Fruit fly (Drosophila melanogaster) whole organism, embryonic: Measurements from ENCODE around the gene CG16727.

Experiments used
- B-H2 ChIP-seq: fragments of 200-800 bp; sonication (Bioruptor generic); optimal IDR thresholded peaks from 2 replicates; lab custom pipeline; 2018; ENCODE audit warnings: missing biosample characterization, mild to moderate bottlenecking, missing genetic modification characterization
- CG10147 ChIP-seq: fragments of 200-800 bp; sonication (Bioruptor generic); optimal IDR thresholded peaks from 2 replicates; lab custom pipeline; 2019; ENCODE audit warnings: missing biosample characterization, mild to moderate bottlenecking, missing genetic modification characterization, moderate library complexity
- CG10321 ChIP-seq: fragments of 200-800 bp; sonication (Bioruptor generic); IDR thresholded peaks from 2 replicates; pipeline ENCODE4 v1.3.6; 2022; ENCODE audit warnings: missing biosample characterization, missing genetic modification characterization
- CG10959 ChIP-seq: fragments of 200-800 bp; sonication (Bioruptor generic); IDR thresholded peaks from 2 replicates; pipeline ENCODE4 v1.3.6; 2022; ENCODE audit warnings: missing biosample characterization, missing genetic modification characterization
- CG11696 ChIP-seq: fragments of 200-800 bp; sonication (Bioruptor generic); IDR thresholded peaks from 2 replicates; pipeline ENCODE4 v1.3.6; 2022; ENCODE audit warnings: missing biosample characterization, missing genetic modification characterization
- CG12659 ChIP-seq: fragments of 200-800 bp; sonication (Bioruptor generic); optimal IDR thresholded peaks from 3 replicates; lab custom pipeline; 2017; ENCODE audit warnings: mild to moderate bottlenecking, missing biosample characterization, missing genetic modification reagents, missing genetic modification characterization
- CG13775 ChIP-seq: fragments of 200-800 bp; sonication (Bioruptor generic); optimal IDR thresholded peaks from 3 replicates; lab custom pipeline; 2017; ENCODE audit warnings: missing biosample characterization, mild to moderate bottlenecking, missing genetic modification characterization
- CG15269 ChIP-seq: fragments of 200-800 bp; sonication (Bioruptor generic); optimal IDR thresholded peaks from 2 replicates; lab custom pipeline; 2018; ENCODE audit warnings: missing biosample characterization, mild to moderate bottlenecking, missing genetic modification characterization, moderate library complexity
- CG17912 ChIP-seq: fragments of 200-800 bp; sonication (Bioruptor generic); optimal IDR thresholded peaks from 2 replicates; lab custom pipeline; 2018; ENCODE audit warnings: missing biosample characterization, mild to moderate bottlenecking, missing genetic modification characterization
- CG1792 ChIP-seq: fragments of 200-800 bp; sonication (Bioruptor generic); optimal IDR thresholded peaks from 2 replicates; lab custom pipeline; 2016; ENCODE audit warnings: missing biosample characterization, missing genetic modification characterization
- CG3163 ChIP-seq: fragments of 200-800 bp; sonication (Bioruptor generic); optimal IDR thresholded peaks from 3 replicates; lab custom pipeline; 2016; ENCODE audit warnings: missing biosample characterization, missing genetic modification characterization
- CG32532 ChIP-seq: fragments of 200-800 bp; sonication (Bioruptor generic); IDR thresholded peaks from 2 replicates; pipeline ENCODE4 v1.3.6; 2022; ENCODE audit warnings: missing biosample characterization, missing genetic modification characterization
- CG32767 ChIP-seq: fragments of 200-800 bp; sonication (Bioruptor generic); IDR thresholded peaks from 2 replicates; pipeline ENCODE4 v1.3.6; 2022; ENCODE audit warnings: missing biosample characterization, missing genetic modification characterization
- CG4424 ChIP-seq: fragments of 200-800 bp; sonication (Bioruptor generic); optimal IDR thresholded peaks from 3 replicates; lab custom pipeline; 2016; ENCODE audit warnings: missing biosample characterization, missing genetic modification characterization
- CG4707 ChIP-seq: fragments of 200-800 bp; sonication (Bioruptor generic); optimal IDR thresholded peaks from 2 replicates; lab custom pipeline; 2018; ENCODE audit warnings: missing biosample characterization, mild to moderate bottlenecking, missing genetic modification characterization, moderate library complexity
- CG6254 ChIP-seq: fragments of 200-800 bp; sonication (Bioruptor generic); optimal IDR thresholded peaks from 3 replicates; lab custom pipeline; 2017; ENCODE audit warnings: mild to moderate bottlenecking, missing biosample characterization, missing genetic modification reagents, missing genetic modification characterization
- CG7271 ChIP-seq: fragments of 200-800 bp; sonication (Bioruptor generic); optimal IDR thresholded peaks from 2 replicates; lab custom pipeline; 2018; ENCODE audit warnings: missing biosample characterization, mild to moderate bottlenecking, missing genetic modification characterization, moderate library complexity
- CG8944 ChIP-seq: fragments of 200-800 bp; sonication (Bioruptor generic); optimal IDR thresholded peaks from 3 replicates; lab custom pipeline; 2016; ENCODE audit warnings: missing biosample characterization, missing genetic modification characterization
- CG9215 ChIP-seq: fragments of 200-800 bp; sonication (Bioruptor generic); IDR thresholded peaks from 2 replicates; pipeline ENCODE4 v1.3.6; 2022; ENCODE audit warnings: missing biosample characterization, missing genetic modification characterization
- CG9797 ChIP-seq: fragments of 200-800 bp; sonication (Bioruptor generic); optimal IDR thresholded peaks from 3 replicates; lab custom pipeline; 2018; ENCODE audit warnings: missing biosample characterization, mild to moderate bottlenecking, missing genetic modification characterization
- CG9876 ChIP-seq: fragments of 200-800 bp; sonication (Bioruptor generic); optimal IDR thresholded peaks from 2 replicates; lab custom pipeline; 2016; ENCODE audit warnings: missing biosample characterization, missing genetic modification characterization
- Dad ChIP-seq: fragments of 200-800 bp; sonication (Bioruptor generic); optimal IDR thresholded peaks from 3 replicates; lab custom pipeline; 2016; ENCODE audit warnings: missing biosample characterization, missing genetic modification characterization
- Dip3 ChIP-seq: fragments of 200-800 bp; sonication (Bioruptor generic); optimal IDR thresholded peaks from 3 replicates; lab custom pipeline; 2016; ENCODE audit warnings: missing biosample characterization, missing genetic modification characterization
- Doc3 ChIP-seq: fragments of 200-800 bp; sonication (Bioruptor generic); IDR thresholded peaks from 3 replicates; pipeline ENCODE4 v1.3.6; 2022; ENCODE audit warnings: missing biosample characterization, missing genetic modification characterization; ENCODE audit not compliant: partially characterized antibody
- Gsc ChIP-seq: fragments of 200-800 bp; sonication (Bioruptor generic); IDR thresholded peaks from 2 replicates; pipeline ENCODE4 v1.3.6; 2022; ENCODE audit warnings: missing biosample characterization, missing genetic modification characterization
- HHEX ChIP-seq: fragments of 200-800 bp; sonication (Bioruptor generic); optimal IDR thresholded peaks from 3 replicates; lab custom pipeline; 2017; ENCODE audit warnings: missing biosample characterization, mild to moderate bottlenecking, missing genetic modification characterization, missing genetic modification reagents
- Hey ChIP-seq: fragments of 200-800 bp; sonication (Bioruptor generic); optimal IDR thresholded peaks from 3 replicates; lab custom pipeline; 2018; ENCODE audit warnings: missing biosample characterization, mild to moderate bottlenecking, missing genetic modification characterization
- HmgD ChIP-seq: fragments of 200-800 bp; sonication (Bioruptor generic); optimal IDR thresholded peaks from 3 replicates; lab custom pipeline; 2016; ENCODE audit warnings: missing biosample characterization, missing genetic modification characterization
- Nf-YC ChIP-seq: fragments of 200-800 bp; optimal IDR thresholded peaks from 3 replicates; lab custom pipeline; 2019; ENCODE audit warnings: missing biosample characterization, mild to moderate bottlenecking, missing genetic modification characterization, moderate library complexity
- Ravus ChIP-seq: fragments of 200-800 bp; sonication (Bioruptor generic); IDR thresholded peaks from 2 replicates; pipeline ENCODE4 v1.3.6; 2022; ENCODE audit warnings: missing biosample characterization, missing genetic modification characterization
- Scr ChIP-seq: fragments of 200-800 bp; sonication (Bioruptor generic); IDR thresholded peaks from 2 replicates; pipeline ENCODE4 v1.3.6; 2022; ENCODE audit warnings: missing biosample characterization, missing genetic modification characterization; ENCODE audit not compliant: partially characterized antibody
- Usf ChIP-seq: fragments of 200-800 bp; sonication (Bioruptor generic); optimal IDR thresholded peaks from 2 replicates; lab custom pipeline; 2017; ENCODE audit warnings: missing genotype, missing biosample characterization, missing genetic modification characterization
- Vsx1 ChIP-seq: fragments of 200-800 bp; sonication (Bioruptor generic); optimal IDR thresholded peaks from 2 replicates; lab custom pipeline; 2017; ENCODE audit warnings: missing biosample characterization, mild to moderate bottlenecking, missing genetic modification characterization, missing genetic modification reagents
- bsh ChIP-seq, 2 experiments: fragments of 200-800 bp; sonication (Bioruptor generic); optimal IDR thresholded peaks; 2 replicates each; lab custom pipeline; 2017 to 2018; ENCODE audit warnings: mild to moderate bottlenecking in 2 of 2, missing biosample characterization in 2 of 2, missing genetic modification characterization in 2 of 2, moderate library complexity in 1 of 2
- crc ChIP-seq: fragments of 200-800 bp; sonication (Bioruptor generic); optimal IDR thresholded peaks from 2 replicates; lab custom pipeline; 2016; ENCODE audit warnings: missing biosample characterization, missing genetic modification characterization
- croc ChIP-seq: fragments of 200-800 bp; sonication (Bioruptor generic); conservative IDR thresholded peaks from 3 replicates; pipeline ENCODE4 v1.3.6; 2022; ENCODE audit warnings: missing biosample characterization, missing genetic modification characterization
- dati ChIP-seq: fragments of 200-800 bp; sonication (Bioruptor generic); IDR thresholded peaks from 2 replicates; pipeline ENCODE4 v1.3.6; 2022; ENCODE audit warnings: missing biosample characterization, missing genetic modification characterization
- dmrt99B ChIP-seq: fragments of 200-800 bp; sonication (Bioruptor generic); optimal IDR thresholded peaks from 2 replicates; lab custom pipeline; 2018; ENCODE audit warnings: missing biosample characterization, mild to moderate bottlenecking, missing genetic modification characterization, moderate library complexity
- gsb ChIP-seq: fragments of 200-800 bp; sonication (Bioruptor generic); IDR thresholded peaks from 2 replicates; pipeline ENCODE4 v1.3.6; 2022; ENCODE audit warnings: missing biosample characterization, missing genetic modification characterization
- hth ChIP-seq: fragments of >200 bp; optimal IDR thresholded peaks from 2 replicates; lab custom pipeline; 2017; ENCODE audit warnings: inconsistent platforms
- mld ChIP-seq: fragments of 200-800 bp; sonication (Bioruptor generic); IDR thresholded peaks from 3 replicates; pipeline ENCODE4 v1.3.6; 2022; ENCODE audit warnings: missing biosample characterization, missing genetic modification characterization; ENCODE audit not compliant: partially characterized antibody
- oc ChIP-seq: fragments of 200-800 bp; sonication (Bioruptor generic); optimal IDR thresholded peaks from 2 replicates; lab custom pipeline; 2018; ENCODE audit warnings: missing biosample characterization, mild to moderate bottlenecking, missing genetic modification characterization, moderate library complexity
- repo ChIP-seq: fragments of 200-800 bp; sonication (Bioruptor generic); optimal IDR thresholded peaks from 2 replicates; lab custom pipeline; 2016; ENCODE audit warnings: missing biosample characterization, missing genetic modification characterization
- shn ChIP-seq: fragments of 200-800 bp; sonication (Bioruptor generic); optimal IDR thresholded peaks from 3 replicates; lab custom pipeline; 2016; ENCODE audit warnings: missing biosample characterization, missing genetic modification characterization
- sima ChIP-seq: fragments of 200-800 bp; sonication (Bioruptor generic); optimal IDR thresholded peaks from 2 replicates; lab custom pipeline; 2016; ENCODE audit warnings: missing biosample characterization, missing genetic modification characterization
- sob ChIP-seq: fragments of 200-800 bp; sonication (Bioruptor generic); IDR thresholded peaks from 2 replicates; pipeline ENCODE4 v1.3.6; 2022; ENCODE audit warnings: missing biosample characterization, missing genetic modification characterization
- tna ChIP-seq: fragments of 200-800 bp; sonication (Bioruptor generic); IDR thresholded peaks from 2 replicates; pipeline ENCODE4 v1.3.6; 2022; ENCODE audit warnings: missing biosample characterization, missing genetic modification characterization; ENCODE audit not compliant: partially characterized antibody
- toy ChIP-seq: fragments of 200-800 bp; sonication (Bioruptor generic); IDR thresholded peaks from 2 replicates; pipeline ENCODE4 v1.3.6; 2022; ENCODE audit warnings: missing biosample characterization, missing genetic modification characterization
- trem ChIP-seq: fragments of 200-800 bp; optimal IDR thresholded peaks from 3 replicates; lab custom pipeline; 2019; ENCODE audit warnings: missing biosample characterization, mild to moderate bottlenecking, missing genetic modification characterization, moderate library complexity
- trh ChIP-seq: fragments of 200-800 bp; sonication (Bioruptor generic); optimal IDR thresholded peaks from 2 replicates; lab custom pipeline; 2016; ENCODE audit warnings: missing biosample characterization, missing genetic modification characterization
- z ChIP-seq: fragments of 200-800 bp; sonication (Bioruptor generic); IDR thresholded peaks from 3 replicates; pipeline ENCODE4 v1.3.6; 2022; ENCODE audit warnings: missing biosample characterization, missing genetic modification characterization

The CG16727 gene

DNA sequence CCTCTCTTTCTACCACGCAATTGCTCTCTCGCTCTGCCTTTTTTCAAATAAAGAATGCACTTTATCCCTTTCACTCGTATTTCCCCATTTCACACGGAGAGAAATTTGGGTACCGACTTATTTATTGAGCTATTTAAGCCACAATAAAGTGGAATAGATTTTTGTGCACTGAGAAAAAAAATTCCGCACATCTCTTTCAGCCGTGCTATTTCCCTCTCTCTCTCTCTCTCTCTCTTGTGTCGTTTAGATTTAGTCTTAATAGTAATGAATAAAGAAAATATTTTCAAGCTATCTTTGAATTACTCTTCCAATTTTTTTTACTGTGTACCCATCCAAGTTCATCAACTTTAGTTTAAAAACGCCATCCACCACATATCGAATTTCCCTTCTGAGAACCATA, 10.4 kb downstream of the CG16727 start (continued):
- TF ChIP-seq Doc3, result no peak
- no peak for TF ChIP-seq CG10959 (GFP tag; lab: Robert Waterston, UW)
- no peak for TF ChIP-seq CG7271
- peak; percentile 37; the same call in 1 of the 2 replicates for TF ChIP-seq CG10321
- no peak for TF ChIP-seq tna (GFP tag; lab: Robert Waterston, UW)
- TF ChIP-seq toy, result no peak
- peak; percentile 19 for TF ChIP-seq trh (GFP tag; lab: Kevin White, UChicago)
- TF ChIP-seq crc, result peak; percentile 13
- TF ChIP-seq Ravus, result no peak; the same call in 1 of the 2 replicates
- TF ChIP-seq CG1792 (GFP tag; lab: Kevin White, UChicago), result peak; percentile 27
- TF ChIP-seq oc, result peak; percentile 48
- TF ChIP-seq repo (GFP tag; lab: Kevin White, UChicago), result peak; percentile 59
- peak; percentile 11 for TF ChIP-seq trem (tag; lab: Kevin White, UChicago)
- TF ChIP-seq Dad, result peak; percentile 17
- TF ChIP-seq CG15269 (tag; lab: Kevin White, UChicago), result peak; percentile 55
- TF ChIP-seq Scr, result no peak
- TF ChIP-seq Hey (tag; lab: Kevin White, UChicago), result no peak
- peak; percentile 15 for TF ChIP-seq CG9876 (GFP tag; lab: Kevin White, UChicago)
- TF ChIP-seq CG6254 (GFP tag; lab: Kevin White, UChicago), result peak; percentile 27
- TF ChIP-seq CG17912 (GFP tag; lab: Kevin White, UChicago), result no peak
- no peak for TF ChIP-seq CG9797 (GFP tag; lab: Kevin White, UChicago)
- peak; percentile 10 for TF ChIP-seq shn (GFP tag; lab: Kevin White, UChicago)
- TF ChIP-seq B-H2 (GFP tag; lab: Kevin White, UChicago), result no peak
- peak; percentile 45 for TF ChIP-seq sob
- peak; percentile 77 for TF ChIP-seq CG32532 (GFP tag; lab: Robert Waterston, UW)
- TF ChIP-seq CG13775 (GFP tag; lab: Kevin White, UChicago), result no peak
- 0 out of 2 replicates have a peak, but pooled peaks have one; percentile 20 for TF ChIP-seq gsb (GFP tag; lab: Robert Waterston, UW)
- TF ChIP-seq sima, result no peak
- TF ChIP-seq CG9215 (GFP tag; lab: Robert Waterston, UW), result no peak; the same call in 1 of the 2 replicates
- TF ChIP-seq z (GFP tag; lab: Robert Waterston, UW), result no peak
- TF ChIP-seq CG11696, result 0 out of 2 replicates have a peak, but pooled peaks have one; percentile 49
- TF ChIP-seq CG4424, result peak; percentile 69
- TF ChIP-seq hth (lab: Kevin White, UChicago), result no peak
- TF ChIP-seq Usf (GFP tag; lab: Kevin White, UChicago), result no peak
- no peak for TF ChIP-seq CG4707 (GFP tag; lab: Kevin White, UChicago)
- no peak for TF ChIP-seq mld (GFP tag; lab: Robert Waterston, UW)
- peak; percentile 56 for TF ChIP-seq CG8944 (GFP tag; lab: Kevin White, UChicago)
- TF ChIP-seq HHEX (GFP tag; lab: Kevin White, UChicago), result peak; percentile 65
- no peak for TF ChIP-seq CG10147 (GFP tag; lab: Kevin White, UChicago)
- TF ChIP-seq croc, result peak; percentile 45; the same call in 2 of the 3 replicates
- TF ChIP-seq Gsc (GFP tag; lab: Robert Waterston, UW), result no peak
- TF ChIP-seq dati (GFP tag; lab: Robert Waterston, UW), result no peak
- no peak for TF ChIP-seq Nf-YC
- peak; percentile 44 for TF ChIP-seq Vsx1
- TF ChIP-seq CG32767 (GFP tag; lab: Robert Waterston, UW), result no peak
- TF ChIP-seq CG12659 (GFP tag; lab: Kevin White, UChicago), result peak; percentile 33
- peak; percentile 19 for TF ChIP-seq CG3163
- TF ChIP-seq bsh (GFP tag; optimal IDR thresholded peaks at IDR 0.05; lab: Kevin White, UChicago), result peak in 1 of 2 experiments; percentile 68
- TF ChIP-seq HmgD (GFP tag; lab: Kevin White, UChicago), result no peak
- peak; percentile 29 for TF ChIP-seq Dip3 (GFP tag; lab: Kevin White, UChicago)
- TF ChIP-seq dmrt99B (tag; lab: Kevin White, UChicago), result peak; percentile 69
